Fruit fly (Drosophila melanogaster): ENCODE results near the gene tty.

dm6 chrX:21365421-21365820, 25.9 kb upstream of the tty start:
- TF ChIP-seq ap (GFP tag; IDR thresholded peaks at IDR 0.05) (no peak), Ssrp (tag; optimal IDR thresholded peaks at IDR 0.05) (no peak), insv (GFP tag; optimal IDR thresholded peaks at IDR 0.05) (no peak), CG8478 (optimal IDR thresholded peaks at IDR 0.05) (no peak), lola (GFP tag; optimal IDR thresholded peaks at IDR 0.05) (no peak), oc (tag; optimal IDR thresholded peaks at IDR 0.05) (no peak), bbx (GFP tag; IDR thresholded peaks at IDR 0.05; ENCODE audit: partially characterized antibody) (no peak), Rx (GFP tag; IDR thresholded peaks at IDR 0.05) (no peak), CG15269 (tag; optimal IDR thresholded peaks at IDR 0.05) (no peak)
